Worm (Caenorhabditis elegans): Measurements from ENCODE around the gene T28C6.5.

The T28C6.5 gene

ce11 chrIV:8816617-8817016 is 4.6 kb upstream of the T28C6.5 start:
- TF ChIP-seq egrh-3 (GFP tag; IDR thresholded peaks at IDR 0.05) (peak; percentile 86), ccch-3 (GFP tag; optimal IDR thresholded peaks at IDR 0.05) (no peak), zfh-2 (GFP tag; conservative IDR thresholded peaks at IDR 0.05) (no peak), nhr-120 (GFP tag; IDR thresholded peaks at IDR 0.05) (no peak), nfya-1 (tag; optimal IDR thresholded peaks at IDR 0.05; ENCODE audit: borderline replicate concordance, insufficient read depth) (no peak), hlh-26 (GFP tag; conservative IDR thresholded peaks at IDR 0.05) (no peak)

DNA sequence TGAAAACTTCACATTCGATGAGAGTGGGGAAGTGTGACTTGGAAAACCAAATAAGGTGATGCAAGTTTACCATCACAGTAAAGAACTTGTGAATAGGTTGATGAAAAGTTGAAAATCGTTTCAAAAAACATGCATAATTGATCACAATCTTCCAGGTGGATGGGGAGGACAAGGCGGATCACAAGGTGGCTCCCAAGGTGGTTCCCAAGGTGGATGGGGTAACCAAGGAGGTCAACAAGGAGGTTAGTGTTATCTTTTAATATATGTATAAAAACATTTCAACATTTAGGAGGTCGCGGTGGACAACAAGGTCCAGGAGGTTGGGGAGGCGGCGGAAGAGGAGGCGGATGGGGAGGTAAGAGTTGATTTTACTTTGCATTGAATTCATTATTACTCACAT is 3.6 kb upstream of the T28C6.5 start, which contains the start of gene T28C6.10:
Gene T28C6.10 (plus strand): TSS at position 301 of the 400 bp plus-strand sequence.
- TF ChIP-seq ceh-79 (tag; optimal IDR thresholded peaks at IDR 0.05) (no peak), T07F8.4 (tag; optimal IDR thresholded peaks at IDR 0.05) (no peak), Y79H2A.3 (GFP tag; conservative IDR thresholded peaks at IDR 0.05) (no peak), egl-44 (GFP tag; IDR thresholded peaks at IDR 0.05) (no peak), nhr-90 (tag; optimal IDR thresholded peaks at IDR 0.05) (no peak), cebp-1 (GFP tag; IDR thresholded peaks at IDR 0.05) (no peak), cebp-1 (tag; optimal IDR thresholded peaks at IDR 0.05) (no peak), snpc-3.4 (tag; optimal IDR thresholded peaks at IDR 0.05) (no peak), F52B5.7 (tag; optimal IDR thresholded peaks at IDR 0.05) (no peak), him-1 (tag; optimal IDR thresholded peaks at IDR 0.05) (no peak), nhr-27 (tag; optimal IDR thresholded peaks at IDR 0.05) (no peak), bed-2 (GFP tag; IDR thresholded peaks at IDR 0.05) (no peak), Y53G8AR.9 (GFP tag; conservative IDR thresholded peaks at IDR 0.05) (no peak), aptf-3 (GFP tag; IDR thresholded peaks at IDR 0.05) (no peak), F37B4.10 (GFP tag; IDR thresholded peaks at IDR 0.05) (no peak), unc-130 (GFP tag; optimal IDR thresholded peaks at IDR 0.05) (no peak), dpff-1 (tag; optimal IDR thresholded peaks at IDR 0.05) (no peak)

DNA sequence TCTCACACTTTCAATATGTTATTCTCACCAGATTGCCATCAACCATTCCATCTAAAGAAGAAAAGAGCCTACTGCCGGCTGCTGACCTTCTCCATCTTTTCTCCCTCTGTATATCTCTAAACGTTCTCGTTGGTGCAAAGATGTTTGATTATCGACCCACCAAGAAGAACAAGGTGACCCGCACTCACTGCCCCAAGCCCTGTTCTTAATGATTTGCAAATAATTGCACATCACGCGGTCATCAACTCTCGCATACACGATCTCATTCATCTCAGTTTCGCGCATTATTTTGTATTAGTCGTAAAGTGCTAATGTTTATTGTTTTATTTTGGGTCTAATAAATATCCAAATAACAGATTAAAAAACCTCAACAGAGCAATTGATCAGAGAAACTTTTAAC is 1.8 kb upstream of the T28C6.5 start:
- TF ChIP-seq T07F8.4 (tag; optimal IDR thresholded peaks at IDR 0.05) (no peak), lsy-27 (tag; optimal IDR thresholded peaks at IDR 0.05; ENCODE audit: borderline replicate concordance, insufficient read depth) (no peak)

DNA sequence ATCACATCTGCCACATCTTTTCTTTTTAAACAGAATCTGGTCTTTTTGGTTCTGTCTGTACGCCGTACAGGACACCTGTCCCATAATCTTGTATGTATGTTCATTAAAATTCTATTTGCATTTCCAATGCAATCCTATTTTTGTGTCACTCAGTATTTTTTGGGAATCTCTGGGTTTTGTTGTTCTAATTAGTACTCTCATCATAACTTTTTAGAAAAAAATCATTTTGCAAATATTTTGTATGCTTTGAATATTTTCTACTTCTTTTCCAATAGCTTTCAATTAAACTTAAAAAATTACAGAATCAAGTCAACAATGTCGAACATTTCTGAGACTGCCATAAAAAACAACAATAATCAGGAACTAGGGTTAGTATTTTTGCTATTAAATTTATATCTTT is 1.2 kb upstream of the T28C6.5 start, which contains the start of gene T28C6.3:
Gene T28C6.3 (plus strand): TSS at position 301 of the 400 bp plus-strand sequence.
- TF ChIP-seq sea-2 (GFP tag; IDR thresholded peaks at IDR 0.05) (no peak), aptf-3 (GFP tag; IDR thresholded peaks at IDR 0.05) (no peak), madf-8 (GFP tag; conservative IDR thresholded peaks at IDR 0.05) (no peak), xnd-1 (tag; optimal IDR thresholded peaks at IDR 0.05) (no peak), ZK185.1 (tag; optimal IDR thresholded peaks at IDR 0.05; ENCODE audit: poor library complexity, severe bottlenecking) (no peak), T07F8.4 (tag; optimal IDR thresholded peaks at IDR 0.05) (no peak), pbrm-1 (GFP tag; IDR thresholded peaks at IDR 0.05) (no peak), unc-62 (GFP tag; optimal IDR thresholded peaks at IDR 0.05) (no peak), mel-28 (tag; optimal IDR thresholded peaks at IDR 0.05; ENCODE audit: borderline replicate concordance) (no peak), B0019.2 (GFP tag; conservative IDR thresholded peaks at IDR 0.05) (no peak), ztf-3 (GFP tag; optimal IDR thresholded peaks at IDR 0.05) (no peak), Y67H2A.10 (GFP tag; conservative IDR thresholded peaks at IDR 0.05) (no peak)
